Fruit fly (Drosophila melanogaster) whole organism, prepupa: Measurements from ENCODE around the gene Tbcd.

Source experiments
- Blimp-1 ChIP-seq: fragments of 200-800 bp; sonication (Bioruptor generic); optimal IDR thresholded peaks from 3 replicates; lab custom pipeline; 2017; ENCODE audit warnings: missing biosample characterization, missing genetic modification characterization, mild to moderate bottlenecking, moderate library complexity, missing genetic modification reagents
- CG10631 ChIP-seq: fragments of 200-800 bp; sonication (Bioruptor generic); optimal IDR thresholded peaks from 2 replicates; lab custom pipeline; 2016; ENCODE audit warnings: missing biosample characterization, missing genetic modification characterization
- CG10669 ChIP-seq: fragments of 200-800 bp; sonication (Bioruptor generic); optimal IDR thresholded peaks from 3 replicates; lab custom pipeline; 2018; ENCODE audit warnings: missing biosample characterization, mild to moderate bottlenecking, missing genetic modification characterization, moderate library complexity
- CG11294 ChIP-seq: fragments of 200-800 bp; sonication (Bioruptor generic); IDR thresholded peaks from 2 replicates; pipeline ENCODE4 v1.3.6; 2022; ENCODE audit warnings: missing biosample characterization, missing genetic modification characterization
- CG11762 ChIP-seq: fragments of 200-800 bp; sonication (Bioruptor generic); optimal IDR thresholded peaks from 3 replicates; lab custom pipeline; 2016; ENCODE audit warnings: missing biosample characterization, missing genetic modification characterization; ENCODE audit not compliant: insufficient read depth
- CG15336 ChIP-seq: fragments of 200-800 bp; sonication (Bioruptor generic); IDR thresholded peaks from 2 replicates; pipeline ENCODE4 v1.3.6; 2022; ENCODE audit warnings: missing biosample characterization, missing genetic modification characterization
- CG1621 ChIP-seq: fragments of 200-800 bp; sonication (Bioruptor generic); optimal IDR thresholded peaks from 3 replicates; lab custom pipeline; 2018; ENCODE audit warnings: missing biosample characterization, mild to moderate bottlenecking, missing genetic modification characterization
- CG16779 ChIP-seq: fragments of 200-800 bp; sonication (Bioruptor generic); optimal IDR thresholded peaks from 3 replicates; lab custom pipeline; 2017; ENCODE audit warnings: missing biosample characterization, mild to moderate bottlenecking, missing genetic modification characterization
- CG3032 ChIP-seq: fragments of 200-800 bp; optimal IDR thresholded peaks from 2 replicates; lab custom pipeline; 2019; ENCODE audit warnings: missing biosample characterization, mild to moderate bottlenecking, missing genetic modification characterization, moderate library complexity
- CG31627 ChIP-seq: fragments of 200-800 bp; sonication (Bioruptor generic); optimal IDR thresholded peaks from 3 replicates; lab custom pipeline; 2016; ENCODE audit warnings: missing biosample characterization, missing genetic modification characterization
- CG32006 ChIP-seq: fragments of 200-800 bp; sonication (Bioruptor generic); optimal IDR thresholded peaks from 3 replicates; lab custom pipeline; 2017; ENCODE audit warnings: missing biosample characterization, mild to moderate bottlenecking, missing genetic modification characterization
- CG34406 ChIP-seq: fragments of 200-800 bp; sonication (Bioruptor generic); optimal IDR thresholded peaks from 3 replicates; lab custom pipeline; 2016; ENCODE audit warnings: missing biosample characterization, missing genetic modification characterization
- CG4318 ChIP-seq: fragments of 200-800 bp; sonication (Bioruptor generic); optimal IDR thresholded peaks from 3 replicates; lab custom pipeline; 2017; ENCODE audit warnings: missing biosample characterization, mild to moderate bottlenecking, missing genetic modification characterization
- CG6163 ChIP-seq: fragments of 200-800 bp; sonication (Bioruptor generic); IDR thresholded peaks from 3 replicates; pipeline ENCODE4 v1.3.6; 2022; ENCODE audit warnings: missing biosample characterization, missing genetic modification characterization
- CG6854 ChIP-seq: fragments of 200-800 bp; sonication (Bioruptor generic); optimal IDR thresholded peaks from 2 replicates; lab custom pipeline; 2017; ENCODE audit warnings: missing biosample characterization, mild to moderate bottlenecking, missing genetic modification characterization
- CG7368 ChIP-seq: fragments of 200-800 bp; sonication (Bioruptor generic); optimal IDR thresholded peaks from 3 replicates; lab custom pipeline; 2016; ENCODE audit warnings: missing biosample characterization, missing genetic modification characterization
- CG8632 ChIP-seq: fragments of 200-800 bp; sonication (Bioruptor generic); optimal IDR thresholded peaks from 3 replicates; lab custom pipeline; 2016; ENCODE audit warnings: missing biosample characterization, missing genetic modification characterization
- CG9139 ChIP-seq: fragments of 200-800 bp; sonication (Bioruptor generic); optimal IDR thresholded peaks from 3 replicates; lab custom pipeline; 2017; ENCODE audit warnings: missing biosample characterization, mild to moderate bottlenecking, missing genetic modification characterization
- Eip75B ChIP-seq: fragments of 200-800 bp; sonication (Bioruptor generic); optimal IDR thresholded peaks from 3 replicates; lab custom pipeline; 2016; ENCODE audit warnings: missing biosample characterization, missing genetic modification characterization
- Eip78C ChIP-seq: fragments of 200-800 bp; sonication (Bioruptor generic); peaks from one replicate; lab custom pipeline; 2016; ENCODE audit warnings: missing biosample characterization, missing genetic modification characterization
- Eip93F ChIP-seq: fragments of 200-800 bp; sonication (Bioruptor generic); optimal IDR thresholded peaks from 2 replicates; lab custom pipeline; 2016; ENCODE audit warnings: missing biosample characterization, mild to moderate bottlenecking, missing genetic modification characterization
- Ets21C ChIP-seq: fragments of 200-800 bp; sonication (Bioruptor generic); optimal IDR thresholded peaks from 3 replicates; lab custom pipeline; 2016; ENCODE audit warnings: missing biosample characterization, missing genetic modification characterization
- Ets96B ChIP-seq: fragments of 200-800 bp; optimal IDR thresholded peaks from 2 replicates; lab custom pipeline; 2019; ENCODE audit warnings: missing biosample characterization, mild to moderate bottlenecking, missing genetic modification characterization, moderate library complexity
- Gug ChIP-seq: fragments of 200-800 bp; sonication (Bioruptor generic); IDR thresholded peaks from 2 replicates; pipeline ENCODE4 v1.3.6; 2022; ENCODE audit warnings: missing biosample characterization, missing genetic modification characterization
- Hr38 ChIP-seq: sonication (Bioruptor generic); optimal IDR thresholded peaks from 2 replicates; lab custom pipeline; 2016; ENCODE audit warnings: missing biosample characterization, missing genetic modification characterization
- Hr4 ChIP-seq: fragments of 200-800 bp; sonication (Bioruptor generic); optimal IDR thresholded peaks from 3 replicates; lab custom pipeline; 2016; ENCODE audit warnings: missing biosample characterization, missing genetic modification characterization
- Lpt ChIP-seq: fragments of 200-800 bp; sonication (Bioruptor generic); optimal IDR thresholded peaks from 3 replicates; lab custom pipeline; 2016; ENCODE audit warnings: missing biosample characterization, missing genetic modification characterization
- Met ChIP-seq: fragments of 200-800 bp; sonication (Bioruptor generic); optimal IDR thresholded peaks from 3 replicates; lab custom pipeline; 2016; ENCODE audit warnings: missing biosample characterization, missing genetic modification characterization
- OdsH ChIP-seq: fragments of 200-800 bp; sonication (Bioruptor generic); optimal IDR thresholded peaks from 3 replicates; lab custom pipeline; 2016; ENCODE audit warnings: missing biosample characterization, missing genetic modification characterization
- Smox ChIP-seq: fragments of 200-800 bp; sonication (Bioruptor generic); optimal IDR thresholded peaks from 3 replicates; lab custom pipeline; 2016; ENCODE audit warnings: missing biosample characterization, missing genetic modification characterization
- Sox14 ChIP-seq: fragments of 200-800 bp; sonication (Bioruptor generic); optimal IDR thresholded peaks from 3 replicates; lab custom pipeline; 2016; ENCODE audit warnings: missing biosample characterization, missing genetic modification characterization
- Sox15 ChIP-seq: fragments of 200-800 bp; sonication (Bioruptor generic); optimal IDR thresholded peaks from 3 replicates; lab custom pipeline; 2016; ENCODE audit warnings: missing biosample characterization, missing genetic modification characterization
- acj6 ChIP-seq: fragments of 200-800 bp; sonication (Bioruptor generic); optimal IDR thresholded peaks from 3 replicates; lab custom pipeline; 2016; ENCODE audit warnings: missing biosample characterization, missing genetic modification characterization
- cyc ChIP-seq: fragments of 200-800 bp; sonication (Bioruptor generic); optimal IDR thresholded peaks from 3 replicates; lab custom pipeline; 2016; ENCODE audit warnings: missing biosample characterization, missing genetic modification characterization
- eg ChIP-seq: fragments of 200-800 bp; sonication (Bioruptor generic); IDR thresholded peaks from 3 replicates; pipeline ENCODE4 v1.3.6; 2022; ENCODE audit warnings: missing biosample characterization, missing genetic modification characterization
- esn ChIP-seq: fragments of 200-800 bp; sonication (Bioruptor generic); optimal IDR thresholded peaks from 2 replicates; lab custom pipeline; 2016; ENCODE audit warnings: missing biosample characterization, mild to moderate bottlenecking, missing genetic modification characterization, moderate library complexity
- fd85E ChIP-seq: fragments of 200-800 bp; sonication (Bioruptor generic); optimal IDR thresholded peaks from 3 replicates; lab custom pipeline; 2016; ENCODE audit warnings: missing biosample characterization, missing genetic modification characterization
- fkh ChIP-seq: fragments of 200-800 bp; sonication (Bioruptor generic); optimal IDR thresholded peaks from 3 replicates; lab custom pipeline; 2017; ENCODE audit warnings: missing biosample characterization, mild to moderate bottlenecking, missing genetic modification characterization, moderate library complexity
- net ChIP-seq: fragments of 200-800 bp; sonication (Bioruptor generic); optimal IDR thresholded peaks from 3 replicates; lab custom pipeline; 2016; ENCODE audit warnings: missing biosample characterization, missing genetic modification characterization
- pdm3 ChIP-seq: fragments of 200-800 bp; sonication (Bioruptor generic); optimal IDR thresholded peaks from 3 replicates; lab custom pipeline; 2016; ENCODE audit warnings: missing biosample characterization, missing genetic modification characterization
- salr ChIP-seq, 2 experiments: fragments of 200-800 bp; sonication (Bioruptor generic); optimal IDR thresholded peaks; 3 replicates each; lab custom pipeline; 2016 to 2018; ENCODE audit warnings: missing biosample characterization in 2 of 2, missing genetic modification characterization in 2 of 2, mild to moderate bottlenecking in 1 of 2
- spab ChIP-seq: fragments of 200-800 bp; sonication (Bioruptor generic); optimal IDR thresholded peaks from 2 replicates; lab custom pipeline; 2017; ENCODE audit warnings: missing biosample characterization, mild to moderate bottlenecking, missing genetic modification characterization, missing genetic modification reagents
- svp ChIP-seq: fragments of 200-800 bp; sonication (Bioruptor generic); peaks from one replicate; lab custom pipeline; 2016; ENCODE audit warnings: missing biosample characterization, missing genetic modification characterization
- topi ChIP-seq: fragments of 200-800 bp; sonication (Bioruptor generic); optimal IDR thresholded peaks from 3 replicates; lab custom pipeline; 2016; ENCODE audit warnings: missing biosample characterization, missing genetic modification characterization
- vri ChIP-seq: fragments of 200-800 bp; sonication (Bioruptor generic); optimal IDR thresholded peaks from 3 replicates; lab custom pipeline; 2016; ENCODE audit warnings: missing biosample characterization, mild to moderate bottlenecking, missing genetic modification characterization

The Tbcd gene

dm6 chr2L:2185373-2185772, 38.1 kb downstream of the Tbcd start (continued):
- TF ChIP-seq Eip78C (GFP tag; lab: Kevin White, UChicago), result peak; percentile 87
- 0 out of 2 replicates have a peak, but pooled peaks have one; percentile 12 for TF ChIP-seq Gug (GFP tag; lab: Robert Waterston, UW)
- TF ChIP-seq acj6 (GFP tag; lab: Kevin White, UChicago), result peak; percentile 29
- TF ChIP-seq CG16779, result no peak
- peak; percentile 7; the same call in 1 of the 3 replicates for TF ChIP-seq eg (GFP tag; lab: Robert Waterston, UW)
- no peak for TF ChIP-seq CG3032 (tag; lab: Kevin White, UChicago)
- peak; percentile 48 for TF ChIP-seq pdm3 (GFP tag; lab: Kevin White, UChicago)
- TF ChIP-seq Hr4 (GFP tag; lab: Kevin White, UChicago), result peak; percentile 47
- TF ChIP-seq fkh (GFP tag; lab: Kevin White, UChicago), result no peak
- TF ChIP-seq Eip93F (GFP tag; lab: Kevin White, UChicago), result no peak
- no peak for TF ChIP-seq spab (GFP tag; lab: Kevin White, UChicago)
- peak; percentile 87 for TF ChIP-seq CG32006 (GFP tag; lab: Kevin White, UChicago)
- TF ChIP-seq Eip75B (GFP tag; lab: Kevin White, UChicago), result peak; percentile 39
- no peak for TF ChIP-seq Ets96B
- peak; percentile 29 for TF ChIP-seq topi
- TF ChIP-seq CG6163, result 0 out of 3 replicates have a peak, but pooled peaks have one; percentile 27
- TF ChIP-seq net (GFP tag; lab: Kevin White, UChicago), result no peak
- TF ChIP-seq Sox14, result peak; percentile 42

dm6 chr2L:2187411-2187810, 40.1 kb downstream of the Tbcd start:
- TF ChIP-seq pdm3 (GFP tag; lab: Kevin White, UChicago) (no peak), CG10631 (GFP tag; lab: Kevin White, UChicago) (no peak), CG32006 (GFP tag; lab: Kevin White, UChicago) (no peak), vri (GFP tag; lab: Kevin White, UChicago) (no peak), esn (GFP tag; lab: Kevin White, UChicago) (no peak), CG31627 (GFP tag; lab: Kevin White, UChicago) (no peak), CG6854 (GFP tag; lab: Kevin White, UChicago) (no peak), Ets96B (no peak), fkh (GFP tag; lab: Kevin White, UChicago) (no peak), spab (GFP tag; lab: Kevin White, UChicago) (no peak), Eip78C (GFP tag; lab: Kevin White, UChicago) (no peak), CG4318 (GFP tag; lab: Kevin White, UChicago) (no peak), eg (GFP tag; lab: Robert Waterston, UW) (no peak), CG34406 (GFP tag; lab: Kevin White, UChicago) (no peak)

- TF ChIP-seq salr (GFP tag; optimal IDR thresholded peaks at IDR 0.05; lab: Kevin White, UChicago) (peak; percentile 12 to 35), CG15336 (GFP tag; lab: Robert Waterston, UW) (peak; percentile 61; the same call in 1 of the 2 replicates), svp (GFP tag; lab: Kevin White, UChicago) (peak; percentile 92), OdsH (GFP tag; lab: Kevin White, UChicago) (peak; percentile 73), CG10669 (GFP tag; lab: Kevin White, UChicago) (peak; percentile 53), CG8632 (GFP tag; lab: Kevin White, UChicago) (peak; percentile 56), Gug (GFP tag; lab: Robert Waterston, UW) (no peak), topi (peak; percentile 88), Hr38 (GFP tag; lab: Kevin White, UChicago) (no peak), Sox15 (peak; percentile 63), CG11762 (GFP tag; lab: Kevin White, UChicago) (peak; percentile 46), Met (peak; percentile 90), CG11294 (GFP tag; lab: Robert Waterston, UW) (0 out of 2 replicates have a peak, but pooled peaks have one; percentile 19), net (GFP tag; lab: Kevin White, UChicago) (peak; percentile 69), Sox14 (peak; percentile 81), Blimp-1 (GFP tag; lab: Kevin White, UChicago) (peak; percentile 64), Eip75B (GFP tag; lab: Kevin White, UChicago) (peak; percentile 74), Eip78C (GFP tag; lab: Kevin White, UChicago) (peak; percentile 86), CG7368 (GFP tag; lab: Kevin White, UChicago) (peak; percentile 51), CG6854 (GFP tag; lab: Kevin White, UChicago) (peak; percentile 68), eg (GFP tag; lab: Robert Waterston, UW) (peak; percentile 66), CG34406 (GFP tag; lab: Kevin White, UChicago) (peak; percentile 56), CG10631 (GFP tag; lab: Kevin White, UChicago) (peak; percentile 68), Ets21C (GFP tag; lab: Kevin White, UChicago) (peak; percentile 75), CG1621 (tag; lab: Kevin White, UChicago) (peak; percentile 37), Smox (peak; percentile 84), CG9139 (no peak), acj6 (GFP tag; lab: Kevin White, UChicago) (peak; percentile 76), CG4318 (GFP tag; lab: Kevin White, UChicago) (peak; percentile 42), cyc (GFP tag; lab: Kevin White, UChicago) (peak; percentile 91), vri (GFP tag; lab: Kevin White, UChicago) (peak; percentile 60), fd85E (GFP tag; lab: Kevin White, UChicago) (no peak), esn (GFP tag; lab: Kevin White, UChicago) (peak; percentile 88), Lpt (GFP tag; lab: Kevin White, UChicago) (peak; percentile 43)
These were observed 41.8 kb downstream of the Tbcd start for dm6 chr2L:2189100-2189499.
